Worm (Caenorhabditis elegans) whole organism, late embryonic: ENCODE data around the gene F09E5.8.

ENCODE experiments used
- ama-1 ChIP-seq: fragments of 150-350 bp; optimal IDR thresholded peaks from 2 replicates; lab custom pipeline; 2014
- ceh-30 ChIP-seq: fragments of 150-350 bp; optimal IDR thresholded peaks from 2 replicates; lab custom pipeline; 2014; ENCODE audit warnings: missing biosample characterization, missing genetic modification characterization
- hlh-30 ChIP-seq: sonication (generic microtip); optimal IDR thresholded peaks from 2 replicates; lab custom pipeline; 2017; ENCODE audit warnings: antibody characterized with exemption, missing genetic modification characterization, missing compliant biosample characterization; ENCODE audit not compliant: insufficient read depth
- mec-3 ChIP-seq: sonication (generic microtip); optimal IDR thresholded peaks from 2 replicates; lab custom pipeline; 2016; ENCODE audit warnings: borderline replicate concordance, missing genetic modification characterization, missing compliant biosample characterization
- nfya-1 ChIP-seq: sonication (generic microtip); optimal IDR thresholded peaks from 2 replicates; lab custom pipeline; 2017; ENCODE audit warnings: missing genetic modification characterization, mild to moderate bottlenecking, missing compliant biosample characterization, antibody characterized with exemption, moderate library complexity
- nhr-11 ChIP-seq: fragments of 150-350 bp; optimal IDR thresholded peaks from 2 replicates; lab custom pipeline; 2014; ENCODE audit warnings: missing biosample characterization, missing genetic modification characterization
- pat-9 ChIP-seq: fragments of 200-800 bp; sonication (Bioruptor generic); optimal IDR thresholded peaks from 2 replicates; lab custom pipeline; 2018; ENCODE audit warnings: mild to moderate bottlenecking, missing genetic modification characterization, moderate library complexity, missing compliant biosample characterization
- pha-2 ChIP-seq: sonication (generic microtip); optimal IDR thresholded peaks from 2 replicates; lab custom pipeline; 2017; ENCODE audit warnings: mild to moderate bottlenecking, missing genetic modification characterization, missing compliant biosample characterization
- pqm-1 ChIP-seq: sonication (generic microtip); optimal IDR thresholded peaks from 2 replicates; lab custom pipeline; 2016; ENCODE audit warnings: missing genetic modification characterization, missing compliant biosample characterization
- ref-2 ChIP-seq: sonication (generic microtip); optimal IDR thresholded peaks from 2 replicates; lab custom pipeline; 2016; ENCODE audit warnings: missing genetic modification characterization, missing compliant biosample characterization
- sox-2 ChIP-seq: fragments of 200-800 bp; sonication (Bioruptor generic); IDR thresholded peaks from 2 replicates; pipeline ENCODE4 v1.3.6; 2022; ENCODE audit warnings: missing genetic modification reagents, missing genetic modification characterization, missing compliant biosample characterization

DNA sequence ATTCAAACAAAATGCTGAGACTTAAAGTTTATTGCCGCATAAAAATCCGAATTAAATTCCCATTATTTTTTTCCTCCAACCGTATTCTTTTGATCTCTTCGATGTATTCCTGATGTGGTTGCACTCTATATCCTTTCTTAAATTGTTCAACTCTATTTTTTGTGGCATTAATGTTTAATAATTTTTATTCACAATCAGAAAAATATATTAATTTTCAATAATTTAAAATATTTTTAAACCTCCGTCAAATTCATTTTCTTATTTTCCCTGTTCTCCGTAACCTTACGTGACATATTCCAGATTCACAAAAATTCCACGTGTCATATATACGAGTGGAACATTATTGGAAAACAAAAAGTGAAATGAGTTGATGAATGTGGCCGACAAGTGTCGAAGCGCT is 38.7 kb upstream of the F09E5.8 start, which contains the start of gene gcy-12:
- TF ChIP-seq pqm-1 (no peak), pha-2 (tag; lab: Kevin White, UChicago) (no peak), ceh-30 (tag; lab: Kevin White, UChicago) (no peak), ama-1 (lab: Kevin White, UChicago) (no peak), pat-9 (tag; lab: Kevin White, UChicago) (no peak), hlh-30 (tag; lab: Kevin White, UChicago) (no peak), sox-2 (GFP tag; lab: Robert Waterston, UW) (no peak), nfya-1 (no peak), nhr-11 (tag; lab: Kevin White, UChicago) (no peak), mec-3 (tag; lab: Kevin White, UChicago) (no peak), ref-2 (no peak)
